Worm (Caenorhabditis elegans): Measurements from ENCODE around the gene K06B4.15.
"Not testable (repeated sequence)": the region's sequence is repeated elsewhere in the genome, so short reads cannot be mapped to it uniquely, and the experiment has no call there.

Gene K06B4.15

ce11 chrV:15670139-15670538 lies at the start of gene K06B4.15:
K06B4.15 (plus strand) TSS chrV:15670439.
- not testable (repeated sequence) for TF ChIP-seq ztf-23 (GFP tag; IDR thresholded peaks at IDR 0.05); flt-1 (GFP tag; IDR thresholded peaks at IDR 0.05); klf-2 (GFP tag; conservative IDR thresholded peaks at IDR 0.05)

ce11 chrV:15621518-15621917 lies 48.7 kb upstream of the K06B4.15 start, which contains the start of gene C55A1.1:
C55A1.1 (plus strand) TSS chrV:15621818.
- no peak for TF ChIP-seq T22C8.4 (GFP tag; IDR thresholded peaks at IDR 0.05)
- no peak for TF ChIP-seq ztf-23 (GFP tag; IDR thresholded peaks at IDR 0.05)
- TF ChIP-seq ref-1 (GFP tag; conservative IDR thresholded peaks at IDR 0.05), result no peak
- no peak for TF ChIP-seq cog-1 (tag; optimal IDR thresholded peaks at IDR 0.05)

ce11 chrV:15625561-15625960 lies 44.7 kb upstream of the K06B4.15 start, which contains the start of gene C55A1.11:
C55A1.11 (plus strand) TSS chrV:15625861.
- TF ChIP-seq T22C8.4 (GFP tag; IDR thresholded peaks at IDR 0.05) (no peak), cog-1 (tag; optimal IDR thresholded peaks at IDR 0.05) (no peak), med-1 (GFP tag; optimal IDR thresholded peaks at IDR 0.05; ENCODE audit: insufficient read depth) (no peak), ztf-29 (GFP tag; IDR thresholded peaks at IDR 0.05) (no peak), ref-1 (GFP tag; conservative IDR thresholded peaks at IDR 0.05) (no peak), tab-1 (GFP tag; IDR thresholded peaks at IDR 0.05) (no peak), ztf-23 (GFP tag; IDR thresholded peaks at IDR 0.05) (no peak), flt-1 (GFP tag; IDR thresholded peaks at IDR 0.05) (no peak), klf-2 (GFP tag; conservative IDR thresholded peaks at IDR 0.05) (no peak)

ce11 chrV:15629543-15629942 lies 40.7 kb upstream of the K06B4.15 start, which contains the start of gene str-248:
str-248 (minus strand) TSS chrV:15629643.
- TF ChIP-seq cog-1 (tag; optimal IDR thresholded peaks at IDR 0.05), result no peak
- TF ChIP-seq tab-1 (GFP tag; IDR thresholded peaks at IDR 0.05), result no peak
- TF ChIP-seq T22C8.4 (GFP tag; IDR thresholded peaks at IDR 0.05), result no peak
- TF ChIP-seq ztf-29 (GFP tag; IDR thresholded peaks at IDR 0.05), result no peak
- no peak for TF ChIP-seq flt-1 (GFP tag; IDR thresholded peaks at IDR 0.05)
- TF ChIP-seq med-1 (GFP tag; optimal IDR thresholded peaks at IDR 0.05; ENCODE audit: insufficient read depth), result no peak
- no peak for TF ChIP-seq klf-2 (GFP tag; conservative IDR thresholded peaks at IDR 0.05)
- TF ChIP-seq ztf-23 (GFP tag; IDR thresholded peaks at IDR 0.05), result no peak
- TF ChIP-seq ref-1 (GFP tag; conservative IDR thresholded peaks at IDR 0.05), result no peak

ce11 chrV:15638853-15639252 lies 31.4 kb upstream of the K06B4.15 start, which contains the start of gene srz-44:
srz-44 (minus strand) TSS chrV:15638953.
- TF ChIP-seq flt-1 (GFP tag; IDR thresholded peaks at IDR 0.05) (no peak), ref-1 (GFP tag; conservative IDR thresholded peaks at IDR 0.05) (no peak), tab-1 (GFP tag; IDR thresholded peaks at IDR 0.05) (no peak), ztf-29 (GFP tag; IDR thresholded peaks at IDR 0.05) (no peak), med-1 (GFP tag; optimal IDR thresholded peaks at IDR 0.05; ENCODE audit: insufficient read depth) (no peak), cog-1 (tag; optimal IDR thresholded peaks at IDR 0.05) (no peak)

- not testable (repeated sequence) for TF ChIP-seq klf-2 (GFP tag; conservative IDR thresholded peaks at IDR 0.05); T22C8.4 (GFP tag; IDR thresholded peaks at IDR 0.05); ztf-23 (GFP tag; IDR thresholded peaks at IDR 0.05)
Observed at ce11 chrV:15643192-15643591, 27.0 kb upstream of the K06B4.15 start, which contains the start of gene C55A1.4. C55A1.4 (minus strand) TSS chrV:15643292.

ce11 chrV:15644575-15644974 lies 25.7 kb upstream of the K06B4.15 start, which contains the start of gene str-23:
str-23 (plus strand) TSS chrV:15644875.
- no peak for TF ChIP-seq klf-2 (GFP tag; conservative IDR thresholded peaks at IDR 0.05)
- TF ChIP-seq med-1 (GFP tag; optimal IDR thresholded peaks at IDR 0.05; ENCODE audit: insufficient read depth), result no peak
- no peak for TF ChIP-seq tab-1 (GFP tag; IDR thresholded peaks at IDR 0.05)

- not testable (repeated sequence) for TF ChIP-seq ref-1 (GFP tag; conservative IDR thresholded peaks at IDR 0.05); med-1 (GFP tag; optimal IDR thresholded peaks at IDR 0.05; ENCODE audit: insufficient read depth); ztf-23 (GFP tag; IDR thresholded peaks at IDR 0.05)
Observed at ce11 chrV:15647536-15648085, 22.6 kb upstream of the K06B4.15 start, which contains the start of the genes C55A1.7 and C55A1.6. C55A1.7 (minus strand) TSS chrV:15647636. C55A1.6 (plus strand) TSS chrV:15648035.

ce11 chrV:15650167-15650566 lies 20.1 kb upstream of the K06B4.15 start, which contains the start of gene sru-42:
sru-42 (plus strand) TSS chrV:15650467.
- TF ChIP-seq klf-2 (GFP tag; conservative IDR thresholded peaks at IDR 0.05) (no peak), ref-1 (GFP tag; conservative IDR thresholded peaks at IDR 0.05) (no peak), cog-1 (tag; optimal IDR thresholded peaks at IDR 0.05) (no peak), tab-1 (GFP tag; IDR thresholded peaks at IDR 0.05) (no peak), ztf-23 (GFP tag; IDR thresholded peaks at IDR 0.05) (no peak), T22C8.4 (GFP tag; IDR thresholded peaks at IDR 0.05) (no peak), flt-1 (GFP tag; IDR thresholded peaks at IDR 0.05) (no peak), med-1 (GFP tag; optimal IDR thresholded peaks at IDR 0.05; ENCODE audit: insufficient read depth) (no peak), ztf-29 (GFP tag; IDR thresholded peaks at IDR 0.05) (no peak)

ce11 chrV:15652147-15652546 lies 18.1 kb upstream of the K06B4.15 start:
- TF ChIP-seq med-1 (GFP tag; optimal IDR thresholded peaks at IDR 0.05; ENCODE audit: insufficient read depth) (no peak), flt-1 (GFP tag; IDR thresholded peaks at IDR 0.05) (no peak), cog-1 (tag; optimal IDR thresholded peaks at IDR 0.05) (no peak), tab-1 (GFP tag; IDR thresholded peaks at IDR 0.05) (no peak), ref-1 (GFP tag; conservative IDR thresholded peaks at IDR 0.05) (no peak), ztf-23 (GFP tag; IDR thresholded peaks at IDR 0.05) (no peak), T22C8.4 (GFP tag; IDR thresholded peaks at IDR 0.05) (no peak), klf-2 (GFP tag; conservative IDR thresholded peaks at IDR 0.05) (no peak), ztf-29 (GFP tag; IDR thresholded peaks at IDR 0.05) (no peak)

All from whole organism, midembryonic.